Fruit fly (Drosophila melanogaster): ENCODE measurements around the gene CG32808.

The CG32808 gene

DNA sequence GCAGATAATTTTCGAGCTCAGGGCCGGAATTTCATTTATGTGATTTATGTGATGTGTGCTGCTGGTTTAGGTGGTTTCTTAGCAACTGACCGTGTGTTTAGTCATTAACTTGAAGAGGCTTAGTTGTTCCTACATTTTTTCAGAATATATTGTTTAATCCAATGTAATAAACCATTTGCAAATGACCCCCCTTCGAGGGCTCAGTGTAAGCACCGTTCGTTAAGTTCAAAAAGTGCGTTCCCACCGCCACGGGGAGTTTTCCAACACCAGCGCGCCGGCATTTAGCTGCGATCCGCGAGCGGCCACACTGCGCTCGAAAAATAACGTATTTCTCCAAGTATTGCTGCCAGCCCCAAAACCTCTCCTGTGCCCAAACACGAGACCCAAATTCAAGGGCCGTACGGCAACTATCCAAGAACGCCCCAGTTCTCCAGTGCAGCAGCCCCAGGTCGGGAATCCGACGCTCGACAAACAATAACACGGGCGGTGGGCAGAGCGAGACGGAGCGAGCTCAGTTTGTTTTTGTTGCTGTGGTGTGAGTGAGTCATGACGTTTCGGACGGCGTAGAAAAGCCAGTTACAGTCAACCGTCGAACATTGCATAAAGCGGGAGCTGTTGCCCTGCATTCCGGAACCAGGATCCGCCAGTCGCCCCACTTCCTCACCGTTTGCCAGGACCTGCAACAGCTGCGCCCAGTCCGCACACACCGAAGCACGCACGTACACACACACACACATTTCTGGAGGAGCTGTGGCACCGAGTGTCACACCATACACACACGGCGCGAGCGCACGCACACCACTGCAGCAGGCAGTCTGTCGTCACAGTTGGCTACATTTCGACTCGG, 8.9 kb upstream of the CG32808 start, which contains the start of gene rush (continued):
- no peak for TF ChIP-seq fd59A (GFP tag; optimal IDR thresholded peaks at IDR 0.05)

DNA sequence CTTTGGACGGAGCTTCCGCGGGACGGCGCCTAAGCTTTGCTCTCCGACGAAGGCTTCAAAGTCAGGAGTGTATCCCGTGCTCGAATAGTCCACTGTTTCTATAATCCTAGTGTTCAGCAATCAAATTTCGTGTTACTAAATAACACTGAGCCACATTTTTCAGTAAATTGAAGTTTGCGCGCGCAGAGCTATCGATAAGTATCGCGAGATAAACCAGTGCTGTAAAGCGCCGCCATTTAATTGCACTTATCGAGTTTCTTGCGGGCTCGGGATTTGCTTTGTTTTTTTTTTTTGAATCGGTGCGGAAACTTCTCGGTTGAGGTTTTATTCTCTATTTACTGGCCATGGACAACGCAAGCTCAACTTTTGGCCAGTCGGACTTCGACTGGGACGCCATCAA, 7.2 kb upstream of the CG32808 start, which contains the start of the genes Rab27 and mei-38:
Gene Rab27 (minus strand): TSS at position 127 of the 400 bp plus-strand sequence.
Gene mei-38 (plus strand): TSS at position 216 of the 400 bp plus-strand sequence.
- TF ChIP-seq cyc (GFP tag; optimal IDR thresholded peaks at IDR 0.05): peak; percentile 12
- peak; percentile 24 for TF ChIP-seq CG31627 (GFP tag; optimal IDR thresholded peaks at IDR 0.05)
- TF ChIP-seq CG6163 (GFP tag; IDR thresholded peaks at IDR 0.05): no peak
- peak; percentile 14 for TF ChIP-seq esn (GFP tag; optimal IDR thresholded peaks at IDR 0.05)
- TF ChIP-seq Sox14 (GFP tag; optimal IDR thresholded peaks at IDR 0.05): peak; percentile 52
- no peak for TF ChIP-seq ss (GFP tag; optimal IDR thresholded peaks at IDR 0.05)
- TF ChIP-seq topi (GFP tag; optimal IDR thresholded peaks at IDR 0.05): peak; percentile 24
- peak; percentile 8 for TF ChIP-seq lz (GFP tag; optimal IDR thresholded peaks at IDR 0.05)

DNA sequence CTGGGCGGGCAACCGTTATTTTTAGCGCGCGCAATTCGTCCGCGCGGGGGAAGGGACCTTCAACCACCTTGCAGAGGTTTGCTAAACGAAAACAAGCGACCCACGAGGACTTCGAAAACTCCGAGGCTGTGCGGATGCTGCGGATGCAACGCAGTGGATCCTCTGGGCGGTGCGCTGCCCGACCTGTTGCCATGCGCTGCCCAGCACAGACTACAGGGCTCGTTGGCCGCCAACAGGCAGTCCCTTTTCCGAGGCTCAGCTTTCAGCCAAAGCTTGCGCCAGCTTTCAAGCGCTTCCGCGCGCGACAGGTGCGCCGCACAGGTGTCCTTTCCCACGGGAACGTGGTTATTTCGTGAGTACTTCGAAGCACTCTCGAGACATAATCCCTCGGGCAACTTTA, 6.8 kb upstream of the CG32808 start:
- no peak for TF ChIP-seq Sox102F (GFP tag; optimal IDR thresholded peaks at IDR 0.05)
- no peak for TF ChIP-seq Hr4 (GFP tag; optimal IDR thresholded peaks at IDR 0.05)
- TF ChIP-seq Smox (GFP tag; optimal IDR thresholded peaks at IDR 0.05): no peak
- TF ChIP-seq CG32006 (GFP tag; optimal IDR thresholded peaks at IDR 0.05): no peak
- no peak for TF ChIP-seq OdsH (GFP tag; optimal IDR thresholded peaks at IDR 0.05)
- no peak for TF ChIP-seq CG9139 (GFP tag; optimal IDR thresholded peaks at IDR 0.05)
- no peak for TF ChIP-seq CG1621 (tag; optimal IDR thresholded peaks at IDR 0.05)
- no peak for TF ChIP-seq Gug (GFP tag; IDR thresholded peaks at IDR 0.05)
- no peak for TF ChIP-seq Ets96B (tag; optimal IDR thresholded peaks at IDR 0.05)
- no peak for TF ChIP-seq svp (GFP tag)
- TF ChIP-seq spab (GFP tag; optimal IDR thresholded peaks at IDR 0.05): no peak
- TF ChIP-seq CG31627 (GFP tag; optimal IDR thresholded peaks at IDR 0.05): no peak
- TF ChIP-seq CG6808 (GFP tag; optimal IDR thresholded peaks at IDR 0.05): no peak
- TF ChIP-seq fd59A (GFP tag; optimal IDR thresholded peaks at IDR 0.05): no peak
- no peak for TF ChIP-seq fkh (GFP tag; optimal IDR thresholded peaks at IDR 0.05)

DNA sequence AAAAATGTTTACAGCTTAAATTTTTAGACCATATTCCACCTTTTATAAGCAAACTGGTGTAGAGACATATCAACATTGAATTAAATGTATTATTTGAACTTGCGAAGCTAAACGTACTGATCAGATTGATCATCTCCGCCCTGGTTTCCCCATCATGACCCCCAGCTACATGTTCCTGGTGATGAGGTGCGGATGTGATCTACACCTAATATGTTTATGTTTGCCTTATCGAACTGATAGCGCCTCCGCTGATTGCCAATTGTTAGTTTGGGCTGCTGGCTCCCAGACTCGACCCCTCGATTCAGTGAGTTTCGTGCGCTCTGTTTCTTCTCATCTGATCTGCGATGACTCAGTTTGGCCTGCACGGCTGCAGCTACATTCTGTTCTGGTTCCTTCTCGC, 2.6 kb upstream of the CG32808 start, which contains the start of gene CG14780:
Gene CG14780 (plus strand): TSS at position 301 of the 400 bp plus-strand sequence.
- no peak for TF ChIP-seq CG15336 (GFP tag; IDR thresholded peaks at IDR 0.05)
- TF ChIP-seq CG9139 (GFP tag; optimal IDR thresholded peaks at IDR 0.05): no peak
- TF ChIP-seq CG11902 (GFP tag; optimal IDR thresholded peaks at IDR 0.05): no peak
- TF ChIP-seq spab (GFP tag; optimal IDR thresholded peaks at IDR 0.05): no peak
- no peak for TF ChIP-seq CG8632 (GFP tag; optimal IDR thresholded peaks at IDR 0.05)
- TF ChIP-seq CG11762 (GFP tag; optimal IDR thresholded peaks at IDR 0.05; ENCODE audit: insufficient read depth): no peak
- no peak for TF ChIP-seq Sox15 (GFP tag; optimal IDR thresholded peaks at IDR 0.05)
- no peak for TF ChIP-seq Hr38 (GFP tag; optimal IDR thresholded peaks at IDR 0.05)
- TF ChIP-seq Sox14 (GFP tag; optimal IDR thresholded peaks at IDR 0.05): no peak
- TF ChIP-seq dac (GFP tag; optimal IDR thresholded peaks at IDR 0.05): no peak
- no peak for TF ChIP-seq lz (GFP tag; optimal IDR thresholded peaks at IDR 0.05)
- TF ChIP-seq CG32006 (GFP tag; optimal IDR thresholded peaks at IDR 0.05): no peak
- no peak for TF ChIP-seq Blimp-1 (GFP tag; optimal IDR thresholded peaks at IDR 0.05)
- no peak for TF ChIP-seq CG8119 (GFP tag; IDR thresholded peaks at IDR 0.05)
- no peak for TF ChIP-seq CG34406 (GFP tag; optimal IDR thresholded peaks at IDR 0.05)
- TF ChIP-seq vri (GFP tag; optimal IDR thresholded peaks at IDR 0.05): no peak
- no peak for TF ChIP-seq CG10669 (GFP tag; optimal IDR thresholded peaks at IDR 0.05)
- no peak for TF ChIP-seq CG4318 (GFP tag; optimal IDR thresholded peaks at IDR 0.05)
- no peak for TF ChIP-seq Gug (GFP tag; IDR thresholded peaks at IDR 0.05)
